Fruit fly (Drosophila melanogaster) whole organism, embryonic: ENCODE results near the gene CG44174.
A peak's percentile ranks its signal among the peaks of the same experiment; 100 is the strongest.

Source experiments
- Blimp-1 ChIP-seq: fragments of 200-800 bp; sonication (Bioruptor generic); optimal IDR thresholded peaks from 3 replicates; lab custom pipeline; 2018; ENCODE audit warnings: missing biosample characterization, missing genetic modification characterization, mild to moderate bottlenecking, moderate library complexity, missing genetic modification reagents
- C15 ChIP-seq: fragments of 200-800 bp; sonication (Bioruptor generic); IDR thresholded peaks from 3 replicates; pipeline ENCODE4 v1.3.6; 2022; ENCODE audit warnings: missing biosample characterization, missing genetic modification characterization
- CG10147 ChIP-seq: fragments of 200-800 bp; sonication (Bioruptor generic); optimal IDR thresholded peaks from 2 replicates; lab custom pipeline; 2019; ENCODE audit warnings: missing biosample characterization, mild to moderate bottlenecking, missing genetic modification characterization, moderate library complexity
- CG10979 ChIP-seq: fragments of 200-800 bp; sonication (Bioruptor generic); optimal IDR thresholded peaks from 2 replicates; lab custom pipeline; 2018; ENCODE audit warnings: missing biosample characterization, mild to moderate bottlenecking, missing genetic modification characterization, moderate library complexity
- CG12236 ChIP-seq: fragments of 200-800 bp; sonication (Bioruptor generic); optimal IDR thresholded peaks from 2 replicates; lab custom pipeline; 2016; ENCODE audit warnings: missing biosample characterization, missing genetic modification characterization
- CG13296 ChIP-seq: fragments of 200-800 bp; sonication (Bioruptor generic); optimal IDR thresholded peaks from 3 replicates; lab custom pipeline; 2018; ENCODE audit warnings: missing biosample characterization, mild to moderate bottlenecking, missing genetic modification characterization
- CG13424 ChIP-seq: fragments of 200-800 bp; sonication (Bioruptor generic); optimal IDR thresholded peaks from 2 replicates; lab custom pipeline; 2019; ENCODE audit warnings: missing biosample characterization, mild to moderate bottlenecking, missing genetic modification characterization, moderate library complexity
- CG1529 ChIP-seq: fragments of 200-800 bp; sonication (Bioruptor generic); optimal IDR thresholded peaks from 3 replicates; lab custom pipeline; 2018; ENCODE audit warnings: missing biosample characterization, missing genetic modification characterization
- CG16813 ChIP-seq: fragments of 200-800 bp; sonication (Bioruptor generic); IDR thresholded peaks from 3 replicates; pipeline ENCODE4 v1.3.6; 2022; ENCODE audit warnings: missing biosample characterization, missing genetic modification characterization; ENCODE audit not compliant: partially characterized antibody
- CG17361 ChIP-seq: fragments of 200-800 bp; sonication (Bioruptor generic); IDR thresholded peaks from 3 replicates; pipeline ENCODE4 v1.3.6; 2022; ENCODE audit warnings: missing biosample characterization, missing genetic modification characterization
- CG1792 ChIP-seq: fragments of 200-800 bp; sonication (Bioruptor generic); optimal IDR thresholded peaks from 2 replicates; lab custom pipeline; 2016; ENCODE audit warnings: missing biosample characterization, missing genetic modification characterization
- CG1832 ChIP-seq: fragments of 200-800 bp; sonication (Bioruptor generic); optimal IDR thresholded peaks from 2 replicates; lab custom pipeline; 2017; ENCODE audit warnings: missing biosample characterization, mild to moderate bottlenecking, missing genetic modification characterization, inconsistent platforms
- CG31441 ChIP-seq: fragments of 200-800 bp; sonication (Bioruptor generic); IDR thresholded peaks from 2 replicates; pipeline ENCODE4 v1.3.6; 2022; ENCODE audit warnings: missing biosample characterization, missing genetic modification characterization
- CG3163 ChIP-seq: fragments of 200-800 bp; sonication (Bioruptor generic); optimal IDR thresholded peaks from 3 replicates; lab custom pipeline; 2016; ENCODE audit warnings: missing biosample characterization, missing genetic modification characterization
- CG6272 ChIP-seq: fragments of 200-800 bp; sonication (Bioruptor generic); IDR thresholded peaks from 2 replicates; pipeline ENCODE4 v1.3.6; 2022; ENCODE audit warnings: missing biosample characterization, missing genetic modification characterization
- CG6654 ChIP-seq: fragments of 200-800 bp; sonication (Bioruptor generic); optimal IDR thresholded peaks from 2 replicates; lab custom pipeline; 2017; ENCODE audit warnings: missing biosample characterization, mild to moderate bottlenecking, missing genetic modification characterization
- CG6791 ChIP-seq: fragments of 200-800 bp; sonication (Bioruptor generic); IDR thresholded peaks from 3 replicates; pipeline ENCODE4 v1.3.6; 2022; ENCODE audit warnings: missing biosample characterization, missing genetic modification characterization; ENCODE audit not compliant: partially characterized antibody
- CG7372 ChIP-seq: fragments of 200-800 bp; sonication (Bioruptor generic); IDR thresholded peaks from 2 replicates; pipeline ENCODE4 v1.3.6; 2022; ENCODE audit warnings: missing biosample characterization, missing genetic modification characterization
- CG9727 ChIP-seq: fragments of 200-800 bp; sonication (Bioruptor generic); optimal IDR thresholded peaks from 3 replicates; lab custom pipeline; 2017; ENCODE audit warnings: missing biosample characterization, mild to moderate bottlenecking, missing genetic modification characterization
- CHES-1-like ChIP-seq: fragments of 200-800 bp; sonication (Bioruptor generic); optimal IDR thresholded peaks from 2 replicates; lab custom pipeline; 2016; ENCODE audit warnings: missing biosample characterization, missing genetic modification characterization
- CTCF ChIP-seq: fragments of 200-800 bp; sonication (Bioruptor generic); optimal IDR thresholded peaks from 2 replicates; lab custom pipeline; 2017; ENCODE audit warnings: missing biosample characterization, mild to moderate bottlenecking, missing genetic modification characterization, moderate library complexity
- Fer2 ChIP-seq: fragments of 200-800 bp; sonication (Bioruptor generic); optimal IDR thresholded peaks from 2 replicates; lab custom pipeline; 2018; ENCODE audit warnings: missing biosample characterization, mild to moderate bottlenecking, missing genetic modification characterization, moderate library complexity
- Hand ChIP-seq: fragments of 200-800 bp; sonication (Bioruptor generic); optimal IDR thresholded peaks from 2 replicates; lab custom pipeline; 2017; ENCODE audit warnings: mild to moderate bottlenecking, missing biosample characterization, missing genetic modification reagents, missing genetic modification characterization
- HmgD ChIP-seq: fragments of 200-800 bp; sonication (Bioruptor generic); optimal IDR thresholded peaks from 3 replicates; lab custom pipeline; 2016; ENCODE audit warnings: missing biosample characterization, missing genetic modification characterization
- Hr3 ChIP-seq: fragments of 200-800 bp; sonication (Bioruptor generic); optimal IDR thresholded peaks from 3 replicates; lab custom pipeline; 2016; ENCODE audit warnings: missing biosample characterization, missing genetic modification characterization
- Hr51 ChIP-seq, 2 experiments: fragments of 200-800 bp; sonication (Bioruptor generic); optimal IDR thresholded peaks; 2 replicates in 1 of 2; 3 replicates in 1 of 2; lab custom pipeline; 2016 to 2018; ENCODE audit warnings: missing biosample characterization in 2 of 2, missing genetic modification characterization in 2 of 2, mild to moderate bottlenecking in 1 of 2, moderate library complexity in 1 of 2
- NC2β ChIP-seq: fragments of 200-800 bp; sonication (Bioruptor generic); optimal IDR thresholded peaks from 2 replicates; lab custom pipeline; 2016; ENCODE audit warnings: missing biosample characterization, missing genetic modification characterization
- NfI ChIP-seq: fragments of 200-800 bp; sonication (Bioruptor generic); optimal IDR thresholded peaks from 3 replicates; lab custom pipeline; 2018; ENCODE audit warnings: missing biosample characterization, mild to moderate bottlenecking, missing genetic modification characterization, moderate library complexity
- Oli ChIP-seq: fragments of 200-800 bp; sonication (Bioruptor generic); optimal IDR thresholded peaks from 2 replicates; lab custom pipeline; 2018; ENCODE audit warnings: missing biosample characterization, mild to moderate bottlenecking, missing genetic modification characterization, moderate library complexity
- Pdp1 ChIP-seq, 2 experiments: fragments of 200-800 bp; sonication (Bioruptor generic); optimal IDR thresholded peaks; 3 replicates each; lab custom pipeline; 2016; ENCODE audit warnings: missing biosample characterization in 2 of 2, missing genetic modification characterization in 2 of 2, mild to moderate bottlenecking in 1 of 2, moderate library complexity in 1 of 2
- Side ChIP-seq: fragments of 200-800 bp; sonication (Bioruptor generic); optimal IDR thresholded peaks from 2 replicates; lab custom pipeline; 2016; ENCODE audit warnings: missing biosample characterization, missing genetic modification characterization
- Xrp1 ChIP-seq: fragments of 200-800 bp; sonication (Bioruptor generic); IDR thresholded peaks from 2 replicates; pipeline ENCODE4 v1.3.6; 2022; ENCODE audit warnings: missing biosample characterization, missing genetic modification characterization
- YL-1 ChIP-seq: fragments of 200-800 bp; sonication (Bioruptor generic); optimal IDR thresholded peaks from 3 replicates; lab custom pipeline; 2017; ENCODE audit warnings: missing biosample characterization, mild to moderate bottlenecking, missing genetic modification characterization
- ab ChIP-seq: fragments of 200-800 bp; sonication (Bioruptor generic); optimal IDR thresholded peaks from 2 replicates; lab custom pipeline; 2016; ENCODE audit warnings: missing biosample characterization, missing genetic modification characterization
- chif ChIP-seq, 2 experiments: fragments of 200-800 bp; sonication (Bioruptor generic); optimal IDR thresholded peaks; 3 replicates each; lab custom pipeline; 2016; ENCODE audit warnings: missing biosample characterization in 2 of 2, missing genetic modification characterization in 2 of 2
- dati ChIP-seq: fragments of 200-800 bp; sonication (Bioruptor generic); IDR thresholded peaks from 2 replicates; pipeline ENCODE4 v1.3.6; 2022; ENCODE audit warnings: missing biosample characterization, missing genetic modification characterization
- eve ChIP-seq, 2 experiments: fragments of >200 bp; optimal IDR thresholded peaks; 2 replicates each; lab custom pipeline; 2017; ENCODE audit warnings: missing biosample characterization in 2 of 2, missing genetic modification characterization in 2 of 2
- gem ChIP-seq: fragments of 200-800 bp; sonication (Bioruptor generic); optimal IDR thresholded peaks from 2 replicates; lab custom pipeline; 2019; ENCODE audit warnings: missing biosample characterization, mild to moderate bottlenecking, missing genetic modification characterization, moderate library complexity
- grau ChIP-seq: fragments of 200-800 bp; optimal IDR thresholded peaks from 3 replicates; lab custom pipeline; 2019; ENCODE audit warnings: missing biosample characterization, mild to moderate bottlenecking, missing genetic modification characterization, moderate library complexity
- gt ChIP-seq: fragments of 200-800 bp; sonication (Bioruptor generic); IDR thresholded peaks from 2 replicates; pipeline ENCODE4 v1.3.6; 2022; ENCODE audit warnings: missing biosample characterization, missing genetic modification characterization
- hbn ChIP-seq: fragments of 200-800 bp; sonication (Bioruptor generic); IDR thresholded peaks from 2 replicates; pipeline ENCODE4 v1.3.6; 2022; ENCODE audit warnings: missing biosample characterization, missing genetic modification characterization; ENCODE audit not compliant: partially characterized antibody
- mirr ChIP-seq: fragments of 200-800 bp; sonication (Bioruptor generic); optimal IDR thresholded peaks from 3 replicates; lab custom pipeline; 2018; ENCODE audit warnings: missing biosample characterization, mild to moderate bottlenecking, missing genetic modification characterization
- nerfin-2 ChIP-seq: fragments of 200-800 bp; sonication (Bioruptor generic); IDR thresholded peaks from 2 replicates; pipeline ENCODE4 v1.3.6; 2022; ENCODE audit warnings: missing biosample characterization, missing genetic modification characterization; ENCODE audit not compliant: partially characterized antibody
- nom ChIP-seq: fragments of 200-800 bp; sonication (Bioruptor generic); optimal IDR thresholded peaks from 2 replicates; lab custom pipeline; 2017; ENCODE audit warnings: missing biosample characterization, missing genetic modification characterization, mild to moderate bottlenecking, moderate library complexity, missing genetic modification reagents
- otp ChIP-seq: fragments of 200-800 bp; sonication (Bioruptor generic); IDR thresholded peaks from 3 replicates; pipeline ENCODE4, ENCODE4 v1.3.6; 2022; ENCODE audit warnings: missing biosample characterization, missing genetic modification characterization
- phol ChIP-seq: fragments of 200-800 bp; sonication (Bioruptor generic); optimal IDR thresholded peaks from 3 replicates; lab custom pipeline; 2018; ENCODE audit warnings: missing biosample characterization, mild to moderate bottlenecking, missing genetic modification characterization, moderate library complexity
- run ChIP-seq: fragments of 200-800 bp; sonication (Bioruptor generic); optimal IDR thresholded peaks from 3 replicates; lab custom pipeline; 2018; ENCODE audit warnings: missing biosample characterization, mild to moderate bottlenecking, missing genetic modification characterization
- sens-2 ChIP-seq: fragments of 200-800 bp; sonication (Bioruptor generic); IDR thresholded peaks from 2 replicates; pipeline ENCODE4 v1.3.6; 2022; ENCODE audit warnings: missing biosample characterization, missing genetic modification characterization
- tgo ChIP-seq: fragments of 200-800 bp; sonication (Bioruptor generic); IDR thresholded peaks from 3 replicates; pipeline ENCODE4 v1.3.6; 2022; ENCODE audit warnings: missing biosample characterization, missing genetic modification characterization
- trh ChIP-seq: fragments of 200-800 bp; sonication (Bioruptor generic); optimal IDR thresholded peaks from 2 replicates; lab custom pipeline; 2016; ENCODE audit warnings: missing biosample characterization, missing genetic modification characterization
- vnd ChIP-seq: fragments of 200-800 bp; sonication (Bioruptor generic); IDR thresholded peaks from 3 replicates; pipeline ENCODE4 v1.3.6; 2022; ENCODE audit warnings: missing biosample characterization, missing genetic modification characterization; ENCODE audit not compliant: partially characterized antibody

Gene CG44174

dm6 chr3R:19339205-19339724, 41.8 kb upstream of the CG44174 start (continued):
- no peak for TF ChIP-seq CHES-1-like (GFP tag; lab: Kevin White, UChicago)
- no peak for TF ChIP-seq C15
- no peak for TF ChIP-seq nom (GFP tag; lab: Kevin White, UChicago)
- no peak for TF ChIP-seq CG17361
- no peak for TF ChIP-seq NfI (GFP tag; lab: Kevin White, UChicago)
- TF ChIP-seq CG6272 (GFP tag; lab: Robert Waterston, UW): no peak
- TF ChIP-seq HmgD: no peak
- TF ChIP-seq phol (tag; lab: Kevin White, UChicago): peak; percentile 56
- TF ChIP-seq Hr3 (GFP tag; lab: Kevin White, UChicago): no peak
- peak; percentile 60 for TF ChIP-seq gem
- TF ChIP-seq dati (GFP tag; lab: Robert Waterston, UW): no peak
- TF ChIP-seq CG1529: no peak
- no peak for TF ChIP-seq CTCF (GFP tag; lab: Kevin White, UChicago)
- TF ChIP-seq NC2β (GFP tag; lab: Kevin White, UChicago): no peak
- no peak for TF ChIP-seq Side (GFP tag; lab: Kevin White, UChicago)
- TF ChIP-seq CG1832 (GFP tag; lab: Kevin White, UChicago): no peak
- TF ChIP-seq hbn (GFP tag; lab: Robert Waterston, UW): no peak
- TF ChIP-seq Blimp-1 (GFP tag; lab: Kevin White, UChicago): no peak
- TF ChIP-seq grau (tag; lab: Kevin White, UChicago): peak; percentile 19
- no peak for TF ChIP-seq CG10147 (GFP tag; lab: Kevin White, UChicago)
- no peak for TF ChIP-seq ab
- peak; percentile 69 for TF ChIP-seq CG10979
- TF ChIP-seq CG6791 (GFP tag; lab: Robert Waterston, UW): no peak
- no peak for TF ChIP-seq sens-2 (GFP tag; lab: Robert Waterston, UW)
- no peak for TF ChIP-seq gt (GFP tag; lab: Robert Waterston, UW)
- TF ChIP-seq otp: no peak
- no peak for TF ChIP-seq CG13424 (tag; lab: Kevin White, UChicago)
- TF ChIP-seq tgo (GFP tag; lab: Robert Waterston, UW): no peak
- TF ChIP-seq chif (GFP tag; optimal IDR thresholded peaks at IDR 0.05; lab: Kevin White, UChicago): peak; percentile 16 to 56
- TF ChIP-seq Hr51 (GFP tag; optimal IDR thresholded peaks at IDR 0.05; lab: Kevin White, UChicago): no peak
- no peak for TF ChIP-seq trh (GFP tag; lab: Kevin White, UChicago)
- TF ChIP-seq run (tag; lab: Kevin White, UChicago): no peak
- TF ChIP-seq Hand (GFP tag; lab: Kevin White, UChicago): no peak
- TF ChIP-seq CG31441 (GFP tag; lab: Robert Waterston, UW): 0 out of 2 replicates have a peak, but pooled peaks have one; percentile 17
- TF ChIP-seq eve (GFP tag; optimal IDR thresholded peaks at IDR 0.05; lab: Kevin White, UChicago): peak in 1 of 2 experiments; percentile 83
- no peak for TF ChIP-seq Oli (tag; lab: Kevin White, UChicago)
- TF ChIP-seq CG9727 (GFP tag; lab: Kevin White, UChicago): peak; percentile 78
- TF ChIP-seq Fer2 (tag; lab: Kevin White, UChicago): no peak
- no peak for TF ChIP-seq CG1792 (GFP tag; lab: Kevin White, UChicago)
- no peak for TF ChIP-seq mirr (GFP tag; lab: Kevin White, UChicago)
- no peak for TF ChIP-seq CG16813 (GFP tag; lab: Robert Waterston, UW)
- no peak for TF ChIP-seq YL-1 (GFP tag; lab: Kevin White, UChicago)
- no peak for TF ChIP-seq CG6654
- TF ChIP-seq Xrp1 (GFP tag; lab: Robert Waterston, UW): peak; percentile 59; the same call in 1 of the 2 replicates
- no peak for TF ChIP-seq CG3163 (GFP tag; lab: Kevin White, UChicago)
- no peak for TF ChIP-seq CG7372 (GFP tag; lab: Robert Waterston, UW)
- no peak for TF ChIP-seq vnd
- TF ChIP-seq CG13296: no peak
- TF ChIP-seq Pdp1 (GFP tag; optimal IDR thresholded peaks at IDR 0.05; lab: Kevin White, UChicago): no peak
- TF ChIP-seq CG12236 (GFP tag; lab: Kevin White, UChicago): no peak
- TF ChIP-seq nerfin-2 (GFP tag; lab: Robert Waterston, UW): no peak
